Fruit fly (Drosophila melanogaster) whole organism, embryonic: ENCODE measurements around the gene CG15406.
A peak's percentile ranks its signal among the peaks of the same experiment; 100 is the strongest.

Experiments
- Antp ChIP-seq: fragments of 200-800 bp; sonication (Bioruptor generic); optimal IDR thresholded peaks from 3 replicates; lab custom pipeline; 2016; ENCODE audit warnings: missing biosample characterization, missing genetic modification characterization
- CG10267 ChIP-seq: fragments of 200-800 bp; sonication (Bioruptor generic); optimal IDR thresholded peaks from 2 replicates; lab custom pipeline; 2018; ENCODE audit warnings: missing biosample characterization, mild to moderate bottlenecking, missing genetic modification characterization, moderate library complexity
- CG12299 ChIP-seq: fragments of 200-800 bp; sonication (Bioruptor generic); optimal IDR thresholded peaks from 2 replicates; lab custom pipeline; 2018; ENCODE audit warnings: missing biosample characterization, mild to moderate bottlenecking, missing genetic modification characterization
- CG13287 ChIP-seq: fragments of 200-800 bp; sonication (Bioruptor generic); IDR thresholded peaks from 2 replicates; pipeline ENCODE4 v1.3.6; 2022; ENCODE audit warnings: missing biosample characterization, missing genetic modification characterization; ENCODE audit not compliant: partially characterized antibody
- CG13296 ChIP-seq: fragments of 200-800 bp; sonication (Bioruptor generic); optimal IDR thresholded peaks from 3 replicates; lab custom pipeline; 2018; ENCODE audit warnings: missing biosample characterization, mild to moderate bottlenecking, missing genetic modification characterization
- CG14667 ChIP-seq: fragments of 200-800 bp; sonication (Bioruptor generic); IDR thresholded peaks from 2 replicates; pipeline ENCODE4 v1.3.6; 2022; ENCODE audit warnings: missing biosample characterization, missing genetic modification characterization
- CG14860 ChIP-seq: fragments of 200-800 bp; sonication (Bioruptor generic); IDR thresholded peaks from 3 replicates; pipeline ENCODE4 v1.3.6; 2022; ENCODE audit warnings: missing biosample characterization, missing genetic modification characterization; ENCODE audit not compliant: partially characterized antibody
- CG15601 ChIP-seq: fragments of 200-800 bp; sonication (Bioruptor generic); optimal IDR thresholded peaks from 3 replicates; lab custom pipeline; 2019; ENCODE audit warnings: missing biosample characterization, mild to moderate bottlenecking, missing genetic modification characterization, moderate library complexity
- CG16779 ChIP-seq: fragments of 200-800 bp; sonication (Bioruptor generic); IDR thresholded peaks from 2 replicates; pipeline ENCODE4 v1.3.6; 2022; ENCODE audit warnings: missing biosample characterization, missing genetic modification characterization
- CG17359 ChIP-seq: fragments of 200-800 bp; sonication (Bioruptor generic); optimal IDR thresholded peaks from 3 replicates; lab custom pipeline; 2018; ENCODE audit warnings: missing biosample characterization, mild to moderate bottlenecking, missing genetic modification characterization, moderate library complexity
- CG2120 ChIP-seq: fragments of 200-800 bp; sonication (Bioruptor generic); optimal IDR thresholded peaks from 3 replicates; lab custom pipeline; 2016; ENCODE audit warnings: missing biosample characterization, missing genetic modification characterization
- CG3407 ChIP-seq: fragments of 200-800 bp; sonication (Bioruptor generic); optimal IDR thresholded peaks from 2 replicates; lab custom pipeline; 2018; ENCODE audit warnings: missing biosample characterization, mild to moderate bottlenecking, missing genetic modification characterization
- CG3995 ChIP-seq: fragments of 200-800 bp; sonication (Bioruptor generic); optimal IDR thresholded peaks from 3 replicates; lab custom pipeline; 2016; ENCODE audit warnings: missing biosample characterization, missing genetic modification characterization
- CG6272 ChIP-seq: fragments of 200-800 bp; sonication (Bioruptor generic); IDR thresholded peaks from 2 replicates; pipeline ENCODE4 v1.3.6; 2022; ENCODE audit warnings: missing biosample characterization, missing genetic modification characterization
- CG6765 ChIP-seq: fragments of 200-800 bp; sonication (Bioruptor generic); optimal IDR thresholded peaks from 3 replicates; lab custom pipeline; 2017; ENCODE audit warnings: missing biosample characterization, mild to moderate bottlenecking, missing genetic modification characterization
- CG7963 ChIP-seq: fragments of 200-800 bp; sonication (Bioruptor generic); IDR thresholded peaks from 3 replicates; pipeline ENCODE4 v1.3.6; 2022; ENCODE audit warnings: missing biosample characterization, missing genetic modification characterization; ENCODE audit not compliant: partially characterized antibody
- CG8765 ChIP-seq: fragments of 200-800 bp; sonication (Bioruptor generic); IDR thresholded peaks from 2 replicates; pipeline ENCODE4 v1.3.6; 2022; ENCODE audit warnings: missing biosample characterization, missing genetic modification characterization
- CoRest ChIP-seq: fragments of 200-800 bp; sonication (Bioruptor generic); optimal IDR thresholded peaks from 3 replicates; lab custom pipeline; 2018; ENCODE audit warnings: missing biosample characterization, mild to moderate bottlenecking, missing genetic modification characterization, moderate library complexity
- CrebB ChIP-seq: fragments of 200-800 bp; sonication (Bioruptor generic); optimal IDR thresholded peaks from 3 replicates; lab custom pipeline; 2018; ENCODE audit warnings: missing biosample characterization, mild to moderate bottlenecking, missing genetic modification characterization
- E2f2 ChIP-seq: fragments of 200-800 bp; sonication (Bioruptor generic); IDR thresholded peaks from 2 replicates; pipeline ENCODE4 v1.3.6; 2022; ENCODE audit warnings: missing biosample characterization, missing genetic modification characterization
- H2.0 ChIP-seq: fragments of 200-800 bp; sonication (Bioruptor generic); IDR thresholded peaks from 2 replicates; pipeline ENCODE4 v1.3.6; 2022; ENCODE audit warnings: missing biosample characterization, missing genetic modification characterization
- Hey ChIP-seq: fragments of 200-800 bp; sonication (Bioruptor generic); optimal IDR thresholded peaks from 3 replicates; lab custom pipeline; 2018; ENCODE audit warnings: missing biosample characterization, mild to moderate bottlenecking, missing genetic modification characterization
- Hr51 ChIP-seq, 2 experiments: fragments of 200-800 bp; sonication (Bioruptor generic); optimal IDR thresholded peaks; 2 replicates in 1 of 2; 3 replicates in 1 of 2; lab custom pipeline; 2016 to 2018; ENCODE audit warnings: missing biosample characterization in 2 of 2, missing genetic modification characterization in 2 of 2, mild to moderate bottlenecking in 1 of 2, moderate library complexity in 1 of 2
- Neu2 ChIP-seq: fragments of 200-800 bp; sonication (Bioruptor generic); optimal IDR thresholded peaks from 3 replicates; lab custom pipeline; 2016; ENCODE audit warnings: missing biosample characterization, missing genetic modification characterization, borderline replicate concordance
- Nf-YB ChIP-seq: fragments of 200-800 bp; sonication (Bioruptor generic); optimal IDR thresholded peaks from 3 replicates; lab custom pipeline; 2019; ENCODE audit warnings: missing biosample characterization, mild to moderate bottlenecking, missing genetic modification characterization, moderate library complexity
- Nf-YC ChIP-seq: fragments of 200-800 bp; optimal IDR thresholded peaks from 3 replicates; lab custom pipeline; 2019; ENCODE audit warnings: missing biosample characterization, mild to moderate bottlenecking, missing genetic modification characterization, moderate library complexity
- NfI ChIP-seq: fragments of 200-800 bp; sonication (Bioruptor generic); optimal IDR thresholded peaks from 3 replicates; lab custom pipeline; 2018; ENCODE audit warnings: missing biosample characterization, mild to moderate bottlenecking, missing genetic modification characterization, moderate library complexity
- Optix ChIP-seq: fragments of 200-800 bp; sonication (Bioruptor generic); IDR thresholded peaks from 3 replicates; pipeline ENCODE4 v1.3.6; 2022; ENCODE audit warnings: missing biosample characterization, missing genetic modification characterization
- Scr ChIP-seq: fragments of 200-800 bp; sonication (Bioruptor generic); IDR thresholded peaks from 2 replicates; pipeline ENCODE4 v1.3.6; 2022; ENCODE audit warnings: missing biosample characterization, missing genetic modification characterization; ENCODE audit not compliant: partially characterized antibody
- aop ChIP-seq: fragments of 200-800 bp; sonication (Bioruptor generic); IDR thresholded peaks from 2 replicates; pipeline ENCODE4 v1.3.6; 2022; ENCODE audit warnings: missing biosample characterization, missing genetic modification characterization
- croc ChIP-seq: fragments of 200-800 bp; sonication (Bioruptor generic); conservative IDR thresholded peaks from 3 replicates; pipeline ENCODE4 v1.3.6; 2022; ENCODE audit warnings: missing biosample characterization, missing genetic modification characterization
- dm ChIP-seq: fragments of 200-800 bp; sonication (Bioruptor generic); optimal IDR thresholded peaks from 3 replicates; lab custom pipeline; 2016; ENCODE audit warnings: missing biosample characterization, missing genetic modification characterization
- dmrt99B ChIP-seq: fragments of 200-800 bp; sonication (Bioruptor generic); optimal IDR thresholded peaks from 2 replicates; lab custom pipeline; 2018; ENCODE audit warnings: missing biosample characterization, mild to moderate bottlenecking, missing genetic modification characterization, moderate library complexity
- ftz-f1 ChIP-seq: fragments of 200-800 bp; sonication (Bioruptor generic); optimal IDR thresholded peaks from 2 replicates; lab custom pipeline; 2016; ENCODE audit warnings: missing biosample characterization, missing genetic modification characterization
- fu2 ChIP-seq: fragments of 200-800 bp; sonication (Bioruptor generic); optimal IDR thresholded peaks from 2 replicates; lab custom pipeline; 2016; ENCODE audit warnings: missing biosample characterization, missing genetic modification characterization
- grn ChIP-seq: fragments of 200-800 bp; sonication (Bioruptor generic); optimal IDR thresholded peaks from 3 replicates; lab custom pipeline; 2017; ENCODE audit warnings: missing biosample characterization, missing genetic modification characterization
- hb ChIP-seq: fragments of 200-800 bp; sonication (Bioruptor generic); IDR thresholded peaks from 3 replicates; pipeline ENCODE4 v1.3.6; 2022; ENCODE audit warnings: missing biosample characterization, missing genetic modification characterization; ENCODE audit not compliant: partially characterized antibody
- inv ChIP-seq: fragments of 200-800 bp; sonication (Bioruptor generic); IDR thresholded peaks from 2 replicates; pipeline ENCODE4 v1.3.6; 2022; ENCODE audit warnings: missing biosample characterization, missing genetic modification characterization; ENCODE audit not compliant: partially characterized antibody
- ken ChIP-seq: fragments of 200-800 bp; sonication (Bioruptor generic); IDR thresholded peaks from 3 replicates; pipeline ENCODE4 v1.3.6; 2022; ENCODE audit warnings: missing biosample characterization, missing genetic modification characterization
- nom ChIP-seq: fragments of 200-800 bp; sonication (Bioruptor generic); optimal IDR thresholded peaks from 2 replicates; lab custom pipeline; 2017; ENCODE audit warnings: missing biosample characterization, missing genetic modification characterization, mild to moderate bottlenecking, moderate library complexity, missing genetic modification reagents
- pita ChIP-seq: fragments of 200-800 bp; sonication (Bioruptor generic); optimal IDR thresholded peaks from 2 replicates; lab custom pipeline; 2017; ENCODE audit warnings: missing biosample characterization, mild to moderate bottlenecking, missing genetic modification characterization
- pros ChIP-seq: fragments of 200-800 bp; sonication (Bioruptor generic); optimal IDR thresholded peaks from 3 replicates; lab custom pipeline; 2019; ENCODE audit warnings: missing biosample characterization, mild to moderate bottlenecking, missing genetic modification characterization, moderate library complexity
- psq ChIP-seq: fragments of 200-800 bp; sonication (Bioruptor generic); optimal IDR thresholded peaks from 2 replicates; lab custom pipeline; 2017; ENCODE audit warnings: missing biosample characterization, missing genetic modification characterization
- sima ChIP-seq: fragments of 200-800 bp; sonication (Bioruptor generic); optimal IDR thresholded peaks from 2 replicates; lab custom pipeline; 2016; ENCODE audit warnings: missing biosample characterization, missing genetic modification characterization
- tgo ChIP-seq: fragments of 200-800 bp; sonication (Bioruptor generic); IDR thresholded peaks from 3 replicates; pipeline ENCODE4 v1.3.6; 2022; ENCODE audit warnings: missing biosample characterization, missing genetic modification characterization
- unc-4 ChIP-seq: fragments of 200-800 bp; sonication (Bioruptor generic); IDR thresholded peaks from 2 replicates; pipeline ENCODE4 v1.3.6; 2022; ENCODE audit warnings: missing biosample characterization, missing genetic modification characterization; ENCODE audit not compliant: partially characterized antibody
- yki ChIP-seq: fragments of >200 bp; optimal IDR thresholded peaks from 3 replicates; lab custom pipeline; 2018
- zen2 ChIP-seq: fragments of 200-800 bp; sonication (Bioruptor generic); IDR thresholded peaks from 3 replicates; pipeline ENCODE4 v1.3.6; 2022; ENCODE audit warnings: missing biosample characterization, missing genetic modification characterization; ENCODE audit not compliant: partially characterized antibody

The CG15406 gene

DNA sequence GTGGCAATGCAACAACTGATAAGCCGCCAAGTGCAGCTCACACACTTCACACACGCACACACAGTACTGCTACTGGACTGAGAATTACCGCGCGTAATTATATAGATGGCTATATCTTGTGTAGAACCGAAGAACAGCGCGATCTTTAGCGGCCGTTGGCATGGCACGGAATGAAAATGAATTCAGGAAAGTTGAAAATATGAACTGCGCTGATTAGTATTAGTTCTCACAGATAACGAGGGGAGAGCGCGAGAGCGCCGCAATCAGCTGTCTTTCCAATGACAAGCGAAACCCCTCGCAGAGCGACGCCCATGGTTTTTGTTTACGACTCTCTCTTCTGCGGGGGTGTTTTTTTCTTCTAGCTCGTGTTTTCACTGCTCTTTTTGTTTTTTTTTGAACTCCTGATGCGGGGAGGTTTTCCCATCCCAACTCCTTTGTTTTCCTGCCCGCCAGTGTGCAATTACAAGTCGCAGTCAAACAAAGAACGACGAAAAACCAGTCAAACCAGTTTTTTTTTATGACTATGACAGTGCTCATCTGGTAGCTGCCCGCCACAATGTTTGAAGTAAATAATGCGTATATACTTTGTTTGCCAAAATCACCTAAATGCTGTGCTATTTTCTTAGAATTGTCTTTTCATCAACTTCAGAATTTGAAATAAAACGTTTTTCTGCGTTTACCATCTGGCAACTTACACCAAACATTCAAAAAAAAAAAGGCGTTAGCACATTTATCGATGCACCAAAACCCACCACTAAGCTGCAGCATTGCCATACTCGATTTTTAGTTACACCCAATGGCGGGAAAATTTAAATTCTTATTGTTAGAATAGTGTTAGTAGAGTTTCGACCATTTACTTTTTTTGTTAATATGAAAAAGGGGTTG is 5.8 kb upstream of the CG15406 start, which contains the start of gene CG9663 (continued):
- TF ChIP-seq fu2 = no peak
- TF ChIP-seq Hey (tag; lab: Kevin White, UChicago) = no peak
- TF ChIP-seq CG13296 (GFP tag; lab: Kevin White, UChicago) = peak; percentile 43
- no peak for TF ChIP-seq CG16779 (GFP tag; lab: Robert Waterston, UW)
- peak; percentile 7 for TF ChIP-seq Antp (GFP tag; lab: Kevin White, UChicago)
- no peak for TF ChIP-seq pita (GFP tag; lab: Kevin White, UChicago)
- peak; percentile 57 for TF ChIP-seq CG10267 (tag; lab: Kevin White, UChicago)
- no peak for TF ChIP-seq CrebB (tag; lab: Kevin White, UChicago)
- TF ChIP-seq Nf-YC (tag; lab: Kevin White, UChicago) = no peak
- no peak; the same call in 1 of the 2 replicates for TF ChIP-seq CG13287 (GFP tag; lab: Robert Waterston, UW)
- TF ChIP-seq CG7963 (GFP tag; lab: Robert Waterston, UW) = no peak
- TF ChIP-seq croc (GFP tag; lab: Robert Waterston, UW) = no peak
- peak; percentile 94 for TF ChIP-seq pros
- no peak for TF ChIP-seq Hr51 (GFP tag; optimal IDR thresholded peaks at IDR 0.05; lab: Kevin White, UChicago)
- no peak for TF ChIP-seq sima (GFP tag; lab: Kevin White, UChicago)
- TF ChIP-seq hb = no peak
- peak; percentile 47 for TF ChIP-seq ftz-f1
- TF ChIP-seq dm (GFP tag; lab: Kevin White, UChicago) = no peak
- TF ChIP-seq CG14860 = no peak
- TF ChIP-seq yki = peak; percentile 26
- TF ChIP-seq nom (GFP tag; lab: Kevin White, UChicago) = peak; percentile 94
- TF ChIP-seq H2.0 (GFP tag; lab: Robert Waterston, UW) = no peak
- TF ChIP-seq ken = no peak
- no peak for TF ChIP-seq CG14667
- no peak for TF ChIP-seq Optix
- no peak for TF ChIP-seq CG6272
- peak; percentile 14 for TF ChIP-seq CG6765 (GFP tag; lab: Kevin White, UChicago)
- no peak for TF ChIP-seq tgo (GFP tag; lab: Robert Waterston, UW)
- TF ChIP-seq NfI (GFP tag; lab: Kevin White, UChicago) = no peak
- no peak for TF ChIP-seq aop
- peak; percentile 87 for TF ChIP-seq grn (GFP tag; lab: Kevin White, UChicago)
- no peak for TF ChIP-seq Neu2
- no peak for TF ChIP-seq unc-4 (GFP tag; lab: Robert Waterston, UW)
- TF ChIP-seq zen2 (GFP tag; lab: Robert Waterston, UW) = no peak; the same call in 2 of the 3 replicates
- TF ChIP-seq inv (GFP tag; lab: Robert Waterston, UW) = 0 out of 2 replicates have a peak, but pooled peaks have one; percentile 26
- TF ChIP-seq CG17359 (tag; lab: Kevin White, UChicago) = no peak
- TF ChIP-seq CG3995 (GFP tag; lab: Kevin White, UChicago) = no peak
- TF ChIP-seq CG2120 (GFP tag; lab: Kevin White, UChicago) = peak; percentile 34
- no peak for TF ChIP-seq dmrt99B (tag; lab: Kevin White, UChicago)
- peak; percentile 17 for TF ChIP-seq CoRest (tag; lab: Kevin White, UChicago)
- TF ChIP-seq psq (GFP tag; lab: Kevin White, UChicago) = no peak
- TF ChIP-seq E2f2 (GFP tag; lab: Robert Waterston, UW) = peak; percentile 97
- TF ChIP-seq CG3407 = no peak
- TF ChIP-seq Scr = 0 out of 2 replicates have a peak, but pooled peaks have one; percentile 8
- TF ChIP-seq CG12299 (tag; lab: Kevin White, UChicago) = no peak
- TF ChIP-seq Nf-YB (GFP tag; lab: Kevin White, UChicago) = no peak
- TF ChIP-seq CG8765 = 0 out of 2 replicates have a peak, but pooled peaks have one; percentile 28
- peak; percentile 9 for TF ChIP-seq CG15601
